4 fruit fly cellular contexts compared by ENCODE assay signal in genomic region chr2L:472073-472590, dm6.
TF ChIP-seq lines count a peak whose summit lies in the region.

Gene CG4297, minus strand, starts transcription at chr2L:472200.

TF ChIP-seq in whole organism, adult, 20 proteins besides CTCF, POLR2A, EP300 and RAD21 (continued from another document):
- TF ChIP-seq pad (GFP tag; optimal IDR thresholded peaks at IDR 0.05; lab: Kevin White, UChicago) (peak; percentile 85), Crg-1 (GFP tag; optimal IDR thresholded peaks at IDR 0.05; lab: Kevin White, UChicago) (peak; percentile 61), cic (GFP tag; optimal IDR thresholded peaks at IDR 0.05; lab: Kevin White, UChicago) (peak; percentile 94)

TF ChIP-seq in whole organism, embryonic, 481 proteins besides CTCF, POLR2A, EP300 and RAD21 (continued from another document and continues in another):
- TF ChIP-seq tll (GFP tag; optimal IDR thresholded peaks at IDR 0.05; lab: Kevin White, UChicago) (no peak), so (GFP tag; IDR thresholded peaks at IDR 0.05; lab: Robert Waterston, UW) (no peak), ems (GFP tag; optimal IDR thresholded peaks at IDR 0.05; lab: Kevin White, UChicago) (peak; percentile 93), nerfin-2 (GFP tag; IDR thresholded peaks at IDR 0.05; lab: Robert Waterston, UW; ENCODE audit: partially characterized antibody) (no peak), Adf1 (GFP tag; IDR thresholded peaks at IDR 0.05; lab: Robert Waterston, UW) (no peak), CG4360 (GFP tag; IDR thresholded peaks at IDR 0.05; lab: Robert Waterston, UW) (no peak), Stat92E (GFP tag; optimal IDR thresholded peaks at IDR 0.05; lab: Kevin White, UChicago) (peak in 1 of 3 experiments; percentile 30), ttk (GFP tag; IDR thresholded peaks at IDR 0.05; lab: Robert Waterston, UW) (no peak), CG4707 (GFP tag; optimal IDR thresholded peaks at IDR 0.05; lab: Kevin White, UChicago) (peak; percentile 86), CG10209 (GFP tag; optimal IDR thresholded peaks at IDR 0.05; lab: Kevin White, UChicago) (peak; percentile 92), Poxn (GFP tag; IDR thresholded peaks at IDR 0.05; lab: Robert Waterston, UW) (no peak), E2f1 (GFP tag; IDR thresholded peaks at IDR 0.05; lab: Robert Waterston, UW) (no peak), CG4328 (GFP tag; optimal IDR thresholded peaks at IDR 0.05; lab: Kevin White, UChicago) (peak; percentile 90), Aef1 (GFP tag; IDR thresholded peaks at IDR 0.05; lab: Robert Waterston, UW) (no peak), trem (tag; optimal IDR thresholded peaks at IDR 0.05; lab: Kevin White, UChicago) (peak; percentile 67), cad (GFP tag; optimal IDR thresholded peaks at IDR 0.05; lab: Kevin White, UChicago) (no peak), CG10979 (tag; optimal IDR thresholded peaks at IDR 0.05; lab: Kevin White, UChicago) (peak; percentile 90), Hsf (GFP tag; optimal IDR thresholded peaks at IDR 0.05; lab: Kevin White, UChicago) (peak; percentile 94), CG7271 (tag; optimal IDR thresholded peaks at IDR 0.05; lab: Kevin White, UChicago) (no peak), Kr (GFP tag; optimal IDR thresholded peaks at IDR 0.05; lab: Kevin White, UChicago) (no peak), Deaf1 (tag; optimal IDR thresholded peaks at IDR 0.05; lab: Kevin White, UChicago) (peak; percentile 70), CG11093 (GFP tag; IDR thresholded peaks at IDR 0.05; lab: Robert Waterston, UW) (peak; percentile 87), CG1529 (GFP tag; optimal IDR thresholded peaks at IDR 0.05; lab: Kevin White, UChicago) (peak; percentile 91), CG8765 (GFP tag; IDR thresholded peaks at IDR 0.05; lab: Robert Waterston, UW) (no peak), CG7839 (tag; optimal IDR thresholded peaks at IDR 0.05; lab: Kevin White, UChicago) (peak; percentile 94), tio (GFP tag; optimal IDR thresholded peaks at IDR 0.05; lab: Kevin White, UChicago) (peak; percentile 83), CG13296 (GFP tag; optimal IDR thresholded peaks at IDR 0.05; lab: Kevin White, UChicago) (peak; percentile 94), CG14441 (GFP tag; IDR thresholded peaks at IDR 0.05; lab: Robert Waterston, UW) (no peak), esg (GFP tag; conservative IDR thresholded peaks at IDR 0.05; lab: Robert Waterston, UW) (no peak), dmrt11E (tag; optimal IDR thresholded peaks at IDR 0.05; lab: Kevin White, UChicago) (peak; percentile 60), da (GFP tag; optimal IDR thresholded peaks at IDR 0.05; lab: Kevin White, UChicago) (peak; percentile 78), tup (GFP tag; optimal IDR thresholded peaks at IDR 0.05; lab: Kevin White, UChicago) (peak; percentile 83), Optix (GFP tag; IDR thresholded peaks at IDR 0.05; lab: Robert Waterston, UW) (no peak), CG30403 (GFP tag; optimal IDR thresholded peaks at IDR 0.05; lab: Kevin White, UChicago) (peak; percentile 94), stc (GFP tag; IDR thresholded peaks at IDR 0.05; lab: Robert Waterston, UW) (no peak), CG16779 (GFP tag; IDR thresholded peaks at IDR 0.05; lab: Robert Waterston, UW) (no peak), ci (GFP tag; IDR thresholded peaks at IDR 0.05; lab: Robert Waterston, UW) (no peak), inv (GFP tag; IDR thresholded peaks at IDR 0.05; lab: Robert Waterston, UW; ENCODE audit: partially characterized antibody) (no peak), CG13424 (tag; optimal IDR thresholded peaks at IDR 0.05; lab: Kevin White, UChicago) (peak; percentile 91), CG17361 (GFP tag; IDR thresholded peaks at IDR 0.05; lab: Robert Waterston, UW) (no peak), sob (GFP tag; IDR thresholded peaks at IDR 0.05; lab: Robert Waterston, UW) (no peak), Jarid2 (GFP tag; optimal IDR thresholded peaks at IDR 0.05; lab: Kevin White, UChicago) (peak; percentile 77), stwl (tag; optimal IDR thresholded peaks at IDR 0.05; lab: Kevin White, UChicago) (no peak), mirr (GFP tag; optimal IDR thresholded peaks at IDR 0.05; lab: Kevin White, UChicago) (peak; percentile 83), Abd-B (GFP tag; optimal IDR thresholded peaks at IDR 0.05; lab: Kevin White, UChicago) (peak; percentile 79)

TF ChIP-seq in whole organism, prepupa, 60 proteins besides CTCF, POLR2A, EP300 and RAD21 (continued from another document):
- TF ChIP-seq CG8119 (GFP tag; IDR thresholded peaks at IDR 0.05; lab: Robert Waterston, UW) (no peak), Gug (GFP tag; IDR thresholded peaks at IDR 0.05; lab: Robert Waterston, UW) (no peak), Eip75B (GFP tag; optimal IDR thresholded peaks at IDR 0.05; lab: Kevin White, UChicago) (peak; percentile 81), achi (GFP tag; optimal IDR thresholded peaks at IDR 0.05; lab: Kevin White, UChicago) (peak; percentile 71), Met (GFP tag; optimal IDR thresholded peaks at IDR 0.05; lab: Kevin White, UChicago) (peak; percentile 72), Smox (GFP tag; optimal IDR thresholded peaks at IDR 0.05; lab: Kevin White, UChicago) (peak; percentile 76), CG3919 (GFP tag; optimal IDR thresholded peaks at IDR 0.05; lab: Kevin White, UChicago) (peak; percentile 84), Sox15 (GFP tag; optimal IDR thresholded peaks at IDR 0.05; lab: Kevin White, UChicago) (peak; percentile 71), spab (GFP tag; optimal IDR thresholded peaks at IDR 0.05; lab: Kevin White, UChicago) (peak; percentile 73), CG7368 (GFP tag; optimal IDR thresholded peaks at IDR 0.05; lab: Kevin White, UChicago) (peak; percentile 68), Hr38 (GFP tag; optimal IDR thresholded peaks at IDR 0.05; lab: Kevin White, UChicago) (no peak), acj6 (GFP tag; optimal IDR thresholded peaks at IDR 0.05; lab: Kevin White, UChicago) (peak; percentile 81), CG4318 (GFP tag; optimal IDR thresholded peaks at IDR 0.05; lab: Kevin White, UChicago) (peak; percentile 73), eg (GFP tag; IDR thresholded peaks at IDR 0.05; lab: Robert Waterston, UW) (no peak), CG3032 (tag; optimal IDR thresholded peaks at IDR 0.05; lab: Kevin White, UChicago) (peak; percentile 73), ss (GFP tag; optimal IDR thresholded peaks at IDR 0.05; lab: Kevin White, UChicago) (peak; percentile 62 to 75), Ets96B (tag; optimal IDR thresholded peaks at IDR 0.05; lab: Kevin White, UChicago) (peak; percentile 77), CG6163 (GFP tag; IDR thresholded peaks at IDR 0.05; lab: Robert Waterston, UW) (no peak), pdm3 (GFP tag; optimal IDR thresholded peaks at IDR 0.05; lab: Kevin White, UChicago) (peak; percentile 87), fd85E (GFP tag; optimal IDR thresholded peaks at IDR 0.05; lab: Kevin White, UChicago) (no peak), CG6276 (GFP tag; optimal IDR thresholded peaks at IDR 0.05; lab: Kevin White, UChicago) (peak; percentile 85), CG31627 (GFP tag; optimal IDR thresholded peaks at IDR 0.05; lab: Kevin White, UChicago) (peak; percentile 79), CG10631 (GFP tag; optimal IDR thresholded peaks at IDR 0.05; lab: Kevin White, UChicago) (peak; percentile 74), CG11762 (GFP tag; optimal IDR thresholded peaks at IDR 0.05; lab: Kevin White, UChicago; ENCODE audit: insufficient read depth) (peak; percentile 73), CG16779 (tag; optimal IDR thresholded peaks at IDR 0.05; lab: Kevin White, UChicago) (peak; percentile 79), CG34406 (GFP tag; optimal IDR thresholded peaks at IDR 0.05; lab: Kevin White, UChicago) (peak; percentile 71), net (GFP tag; optimal IDR thresholded peaks at IDR 0.05; lab: Kevin White, UChicago) (peak; percentile 87), Hr4 (GFP tag; optimal IDR thresholded peaks at IDR 0.05; lab: Kevin White, UChicago) (peak; percentile 93), CG11902 (GFP tag; optimal IDR thresholded peaks at IDR 0.05; lab: Kevin White, UChicago) (peak; percentile 69), dac (GFP tag; optimal IDR thresholded peaks at IDR 0.05; lab: Kevin White, UChicago) (peak; percentile 84), OdsH (GFP tag; optimal IDR thresholded peaks at IDR 0.05; lab: Kevin White, UChicago) (peak; percentile 87), Eip78C (GFP tag; lab: Kevin White, UChicago) (peak; percentile 96), CG6854 (GFP tag; optimal IDR thresholded peaks at IDR 0.05; lab: Kevin White, UChicago) (peak; percentile 62), CG1621 (tag; optimal IDR thresholded peaks at IDR 0.05; lab: Kevin White, UChicago) (peak; percentile 80), vri (GFP tag; optimal IDR thresholded peaks at IDR 0.05; lab: Kevin White, UChicago) (peak; percentile 69), Eip93F (GFP tag; optimal IDR thresholded peaks at IDR 0.05; lab: Kevin White, UChicago) (peak; percentile 64), svp (GFP tag; lab: Kevin White, UChicago) (peak; percentile 92), CG6792 (GFP tag; optimal IDR thresholded peaks at IDR 0.05; lab: Kevin White, UChicago) (peak; percentile 83), Sox102F (GFP tag; optimal IDR thresholded peaks at IDR 0.05; lab: Kevin White, UChicago) (peak; percentile 81), Sox14 (GFP tag; optimal IDR thresholded peaks at IDR 0.05; lab: Kevin White, UChicago) (peak; percentile 83), CG11294 (GFP tag; IDR thresholded peaks at IDR 0.05; lab: Robert Waterston, UW) (no peak), CG8319 (GFP tag; optimal IDR thresholded peaks at IDR 0.05; lab: Kevin White, UChicago) (peak; percentile 75)

TF ChIP-seq in whole organism, wandering third instar larva, 38 proteins besides CTCF, POLR2A, EP300 and RAD21 (continued from another document):
- TF ChIP-seq Abd-B (GFP tag; optimal IDR thresholded peaks at IDR 0.05; lab: Kevin White, UChicago) (no peak), Jra (GFP tag; optimal IDR thresholded peaks at IDR 0.05; lab: Kevin White, UChicago) (no peak), Vsx2 (GFP tag; optimal IDR thresholded peaks at IDR 0.05; lab: Kevin White, UChicago; ENCODE audit: partially characterized antibody) (no peak), dl (GFP tag; optimal IDR thresholded peaks at IDR 0.05; lab: Kevin White, UChicago; ENCODE audit: insufficient read depth in 1 of 2, partially characterized antibody in 2 of 2) (peak; percentile 80 to 86), Dfd (GFP tag; optimal IDR thresholded peaks at IDR 0.05; lab: Kevin White, UChicago) (no peak), br (GFP tag; optimal IDR thresholded peaks at IDR 0.05; lab: Kevin White, UChicago) (peak; percentile 66), brk (GFP tag; optimal IDR thresholded peaks at IDR 0.05; lab: Kevin White, UChicago) (peak; percentile 11), HLH106 (tag; optimal IDR thresholded peaks at IDR 0.05; lab: Kevin White, UChicago) (peak; percentile 76), CG9705 (GFP tag; optimal IDR thresholded peaks at IDR 0.05; lab: Kevin White, UChicago) (peak; percentile 52), rgr (GFP tag; optimal IDR thresholded peaks at IDR 0.05; lab: Kevin White, UChicago) (peak; percentile 79), CrebA (GFP tag; optimal IDR thresholded peaks at IDR 0.05; lab: Kevin White, UChicago; ENCODE audit: borderline replicate concordance) (peak; percentile 83), usp (GFP tag; optimal IDR thresholded peaks at IDR 0.05; lab: Kevin White, UChicago) (no peak), dmrt93B (GFP tag; optimal IDR thresholded peaks at IDR 0.05; lab: Kevin White, UChicago) (peak; percentile 48), foxo (GFP tag; optimal IDR thresholded peaks at IDR 0.05; lab: Kevin White, UChicago) (peak in 1 of 2 experiments; percentile 81), CG32264 (GFP tag; optimal IDR thresholded peaks at IDR 0.05; lab: Kevin White, UChicago) (no peak), lola (GFP tag; optimal IDR thresholded peaks at IDR 0.05; lab: Kevin White, UChicago) (no peak)
